Worm (Caenorhabditis elegans) whole organism, L4 larva: Measurements from ENCODE around the gene nlp-26.

Experiments used
- ceh-82 ChIP-seq: sonication (generic microtip); optimal IDR thresholded peaks from 2 replicates; lab custom pipeline; 2017; ENCODE audit warnings: missing biosample characterization, missing genetic modification characterization
- jun-1 ChIP-seq: fragments of 150-350 bp; optimal IDR thresholded peaks from 2 replicates; lab custom pipeline; 2014; ENCODE audit warnings: missing biosample characterization, missing genetic modification reagents, missing genetic modification characterization
- lsy-2 ChIP-seq, 2 experiments: fragments of 150-350 bp in 1 of 2; sonication (generic microtip) in 1 of 2; optimal IDR thresholded peaks; 2 replicates each; lab custom pipeline; 2014 to 2017; ENCODE audit warnings: missing biosample characterization in 2 of 2, missing genetic modification characterization in 2 of 2
- ztf-7 ChIP-seq: fragments of 150-350 bp; optimal IDR thresholded peaks from 2 replicates; lab custom pipeline; 2014; ENCODE audit warnings: missing biosample characterization, missing genetic modification characterization

DNA sequence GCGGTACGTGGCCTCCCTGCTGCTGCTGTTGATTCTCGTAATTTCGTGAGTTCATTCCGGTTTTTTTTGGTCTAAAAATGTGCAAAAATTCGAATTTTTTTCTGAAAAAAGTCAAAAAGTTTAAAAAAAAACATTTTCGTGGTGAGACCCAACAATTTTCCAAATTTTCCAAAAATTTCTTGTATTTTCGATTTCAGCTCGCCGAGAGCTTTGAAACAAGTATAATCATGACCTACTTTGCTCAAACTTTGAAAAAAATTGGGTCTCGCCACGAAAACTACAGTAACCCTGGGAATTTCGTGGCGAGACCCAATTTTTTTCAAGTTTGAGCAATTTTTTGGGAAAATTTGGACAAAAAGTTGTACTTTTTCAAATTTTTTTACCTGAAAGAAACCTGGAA, 27.5 kb downstream of the nlp-26 start, which contains the start of gene Y43F8C.6:
- no peak for TF ChIP-seq lsy-2 (tag; optimal IDR thresholded peaks at IDR 0.05; lab: Kevin White, UChicago)
- no peak for TF ChIP-seq ceh-82
- TF ChIP-seq ztf-7 (tag; lab: Kevin White, UChicago), result no peak
- no peak for TF ChIP-seq jun-1 (tag; lab: Kevin White, UChicago)
